Worm (Caenorhabditis elegans) whole organism, L4 larva: ENCODE results near the gene mrps-10.
A peak's percentile ranks its signal among the peaks of the same experiment; 100 is the strongest.

ENCODE experiments used
- Y48G9A.11 ChIP-seq: fragments of 200-800 bp; sonication (Bioruptor generic); IDR thresholded peaks from 2 replicates; pipeline ENCODE4 v1.3.6; 2022; ENCODE audit warnings: missing genetic modification reagents, missing genetic modification characterization, missing compliant biosample characterization
- ZK546.5 ChIP-seq, 2 experiments: sonication (generic microtip); optimal IDR thresholded peaks; 2 replicates each; lab custom pipeline; 2017; ENCODE audit warnings: missing biosample characterization in 2 of 2, missing genetic modification characterization in 2 of 2
- lsy-2 ChIP-seq, 2 experiments: fragments of 150-350 bp in 1 of 2; sonication (generic microtip) in 1 of 2; optimal IDR thresholded peaks; 2 replicates each; lab custom pipeline; 2014 to 2017; ENCODE audit warnings: missing biosample characterization in 2 of 2, missing genetic modification characterization in 2 of 2

ce11 chrIII:12925947-12926607 is at the start of gene mrps-10, which contains the start of gene npp-25:
- TF ChIP-seq ZK546.5 (tag; optimal IDR thresholded peaks at IDR 0.05; lab: Kevin White, UChicago) = no peak
- no peak for TF ChIP-seq Y48G9A.11 (GFP tag; lab: Robert Waterston, UW)
- peak in 1 of 2 experiments; percentile 74 for TF ChIP-seq lsy-2 (tag; optimal IDR thresholded peaks at IDR 0.05; lab: Kevin White, UChicago)
